Worm (Caenorhabditis elegans) whole organism, L2 larva: ENCODE measurements around the gene W08E12.5.

Experiments
- blmp-1 ChIP-seq: sonication (generic microtip); optimal IDR thresholded peaks from 2 replicates; lab custom pipeline; 2017; ENCODE audit warnings: missing genetic modification characterization, mild to moderate bottlenecking, missing compliant biosample characterization, antibody characterized with exemption, moderate library complexity; ENCODE audit not compliant: insufficient read depth
- elt-3 ChIP-seq: sonication (generic microtip); optimal IDR thresholded peaks from 2 replicates; lab custom pipeline; 2017; ENCODE audit warnings: missing biosample characterization, missing genetic modification characterization
- fos-1 ChIP-seq: fragments of 150-350 bp; optimal IDR thresholded peaks from 2 replicates; lab custom pipeline; 2014; ENCODE audit warnings: missing biosample characterization, missing genetic modification characterization
- lin-13 ChIP-seq: fragments of 150-350 bp; optimal IDR thresholded peaks from 2 replicates; lab custom pipeline; 2014; ENCODE audit warnings: missing biosample characterization, missing genetic modification reagents, missing genetic modification characterization
- mab-5 ChIP-seq: fragments of 150-350 bp; optimal IDR thresholded peaks from 2 replicates; lab custom pipeline; 2014; ENCODE audit warnings: missing biosample characterization, missing genetic modification characterization
- nhr-12 ChIP-seq: fragments of 150-350 bp; optimal IDR thresholded peaks from 2 replicates; lab custom pipeline; 2014; ENCODE audit warnings: missing biosample characterization, missing genetic modification characterization
- nhr-237 ChIP-seq: fragments of 150-350 bp; optimal IDR thresholded peaks from 2 replicates; lab custom pipeline; 2014; ENCODE audit warnings: missing biosample characterization, missing genetic modification characterization
- snpc-4 ChIP-seq: fragments of 150-350 bp; optimal IDR thresholded peaks from 2 replicates; lab custom pipeline; 2014; ENCODE audit warnings: missing biosample characterization, missing genetic modification characterization
- zag-1 ChIP-seq: fragments of 150-350 bp; optimal IDR thresholded peaks from 2 replicates; lab custom pipeline; 2014; ENCODE audit warnings: missing biosample characterization, missing genetic modification characterization
- ztf-11 ChIP-seq: sonication (generic microtip); optimal IDR thresholded peaks from 2 replicates; lab custom pipeline; 2017; ENCODE audit warnings: missing biosample characterization, missing genetic modification characterization
- ztf-4 ChIP-seq: fragments of 150-350 bp; optimal IDR thresholded peaks from 2 replicates; lab custom pipeline; 2014; ENCODE audit warnings: missing biosample characterization, missing genetic modification characterization

- TF ChIP-seq fos-1, result no peak
- no peak for TF ChIP-seq blmp-1 (tag; lab: Kevin White, UChicago)
- TF ChIP-seq ztf-11 (tag; lab: Kevin White, UChicago), result no peak
- TF ChIP-seq nhr-12, result no peak
- TF ChIP-seq mab-5 (tag; lab: Kevin White, UChicago), result no peak
- no peak for TF ChIP-seq ztf-4 (tag; lab: Kevin White, UChicago)
- TF ChIP-seq nhr-237 (tag; lab: Kevin White, UChicago), result no peak
- TF ChIP-seq lin-13, result no peak
- no peak for TF ChIP-seq snpc-4 (tag; lab: Kevin White, UChicago)
- no peak for TF ChIP-seq zag-1 (tag; lab: Kevin White, UChicago)
- TF ChIP-seq elt-3 (tag; lab: Kevin White, UChicago), result no peak
Measured at ce11 chrIV:3296578-3297549, 3.7 kb upstream of the W08E12.5 start.
